Fruit fly (Drosophila melanogaster) whole organism, larva: ENCODE results near the gene CG32074.

ENCODE experiments used
- noc ChIP-seq: fragments of 200-800 bp; sonication (Bioruptor generic); optimal IDR thresholded peaks from 3 replicates; lab custom pipeline; 2019; ENCODE audit warnings: missing biosample characterization, mild to moderate bottlenecking, missing genetic modification characterization, moderate library complexity

Gene CG32074

DNA sequence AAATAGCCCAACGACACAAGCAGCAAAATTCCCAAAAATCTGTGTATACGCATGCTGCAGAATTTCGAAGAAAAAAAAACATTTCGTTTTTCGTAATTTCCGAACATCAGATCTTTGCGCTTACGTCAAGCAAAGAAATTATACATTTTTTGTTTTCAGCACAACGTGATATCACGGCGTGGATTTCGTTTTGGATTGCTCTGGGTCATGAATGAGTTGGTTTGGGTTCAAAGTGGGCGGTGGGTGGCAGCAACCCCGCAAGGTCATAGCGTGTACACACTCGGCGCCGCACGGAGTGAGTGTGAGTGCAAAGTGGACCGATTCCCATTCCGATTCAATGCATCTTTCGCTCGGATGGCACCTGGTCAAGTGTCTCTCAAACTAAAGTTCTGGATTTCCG is 7.3 kb downstream of the CG32074 start:
- TF ChIP-seq noc (tag; lab: Kevin White, UChicago): no peak

DNA sequence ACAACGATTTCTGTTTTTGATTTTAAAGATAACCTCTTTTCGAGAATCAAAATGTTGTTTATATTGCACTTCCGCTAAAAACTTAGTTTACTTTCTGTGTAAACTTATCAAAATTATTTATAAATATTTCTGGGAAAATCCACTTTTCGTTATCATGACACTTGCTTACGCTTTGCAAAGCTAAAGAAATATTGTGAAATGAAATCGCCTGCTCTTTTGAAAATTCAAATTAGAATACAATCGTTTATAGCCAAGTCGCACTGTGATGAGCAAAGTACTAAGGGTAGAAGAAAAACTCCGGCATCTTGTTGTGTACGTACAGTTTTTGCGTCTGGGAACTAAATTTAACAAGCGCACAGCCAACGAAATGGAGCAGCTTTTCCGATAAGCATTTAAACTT is 7.7 kb downstream of the CG32074 start:
- TF ChIP-seq noc (tag; lab: Kevin White, UChicago): no peak

DNA sequence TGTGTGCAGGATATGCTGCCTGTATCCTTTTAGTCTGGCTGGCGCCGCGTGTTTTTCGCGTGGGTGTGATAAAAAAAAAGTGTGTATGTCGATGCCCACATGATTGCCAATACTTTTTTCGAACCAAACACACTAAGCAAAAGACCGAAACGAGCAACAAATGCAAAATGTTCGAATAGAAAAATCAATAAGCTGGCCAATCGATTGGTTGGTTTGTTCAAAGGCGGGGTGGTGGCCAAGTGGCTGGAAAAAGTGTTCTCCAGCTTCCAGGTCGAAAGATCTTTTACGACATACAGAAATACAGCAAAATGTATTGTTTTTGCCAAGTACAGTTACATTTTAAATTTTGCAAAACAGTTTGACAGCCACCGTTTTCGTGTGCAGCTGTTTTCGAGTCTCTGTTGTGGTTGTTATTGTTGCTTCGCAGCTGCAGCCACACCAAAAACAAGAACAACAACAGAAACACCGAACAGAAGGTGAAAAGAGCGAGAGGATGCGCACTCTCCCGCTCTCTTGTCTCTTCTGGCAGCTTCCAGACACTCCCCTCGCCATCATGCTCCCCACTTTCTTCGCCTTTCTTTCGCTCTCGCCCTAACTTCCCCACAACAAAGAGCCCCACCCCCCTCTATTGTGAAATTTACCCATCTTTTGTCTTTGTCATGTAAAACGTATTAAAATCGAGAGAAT is 8.4 kb downstream of the CG32074 start:
- TF ChIP-seq noc (tag; lab: Kevin White, UChicago): no peak

DNA sequence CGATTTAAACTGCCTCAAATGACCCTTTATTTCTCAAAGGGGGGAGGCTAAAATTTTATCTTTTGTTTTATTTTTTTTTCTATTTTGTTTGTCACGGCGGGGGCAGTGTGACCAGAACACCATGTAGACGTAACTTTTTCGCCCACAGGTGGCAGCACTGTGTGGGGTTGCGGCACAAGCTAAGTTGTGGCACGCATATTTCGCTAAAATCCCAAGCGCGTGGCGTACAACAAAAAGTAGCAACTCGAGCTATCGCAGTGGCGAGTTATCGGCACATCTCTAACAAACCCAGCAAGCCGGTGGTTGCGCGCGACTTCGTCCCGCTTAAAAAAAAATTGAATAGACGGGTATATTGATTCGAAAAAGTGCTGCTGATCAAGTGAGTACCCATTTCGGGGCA is 9.0 kb downstream of the CG32074 start, which contains the start of the genes Ufd1 and NaPi-III:
Ufd1 (minus strand) TSS at position 129 of the 400 bp plus-strand sequence.
NaPi-III (plus strand) TSS at position 261 of the 400 bp plus-strand sequence.
- TF ChIP-seq noc (tag; lab: Kevin White, UChicago): peak; percentile 22

DNA sequence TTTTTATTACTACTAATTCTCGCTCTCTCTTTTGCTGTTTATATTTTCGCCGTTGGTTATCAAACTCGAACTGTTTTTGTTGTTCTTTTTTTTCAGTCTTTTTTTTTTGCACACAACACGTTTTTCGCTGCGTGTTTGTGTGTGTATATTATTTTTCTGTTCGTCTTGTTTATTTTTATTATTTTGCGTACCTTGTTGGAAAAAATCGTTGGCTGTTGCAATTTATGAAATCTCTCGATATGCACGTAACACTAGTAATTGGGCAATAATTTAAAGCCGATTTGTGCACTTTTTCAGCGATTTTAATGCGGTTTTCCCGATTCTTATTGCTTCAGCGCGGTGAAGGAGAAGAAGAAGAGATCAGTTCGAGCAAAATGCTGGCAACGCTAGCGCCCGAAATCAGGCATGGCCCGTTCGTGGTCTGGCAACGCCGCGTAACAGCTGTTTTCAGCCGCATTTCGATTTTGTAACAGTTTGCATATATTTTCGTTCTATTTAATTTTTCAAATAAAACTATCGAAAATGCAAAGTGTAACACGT is 11.6 kb downstream of the CG32074 start, which contains the start of the genes FoxK and mRpL2:
FoxK (minus strand) TSS at position 365 of the 540 bp plus-strand sequence.
mRpL2 (plus strand) TSS at position 429 of the 540 bp plus-strand sequence.
- peak; percentile 13 for TF ChIP-seq noc (tag; lab: Kevin White, UChicago)

DNA sequence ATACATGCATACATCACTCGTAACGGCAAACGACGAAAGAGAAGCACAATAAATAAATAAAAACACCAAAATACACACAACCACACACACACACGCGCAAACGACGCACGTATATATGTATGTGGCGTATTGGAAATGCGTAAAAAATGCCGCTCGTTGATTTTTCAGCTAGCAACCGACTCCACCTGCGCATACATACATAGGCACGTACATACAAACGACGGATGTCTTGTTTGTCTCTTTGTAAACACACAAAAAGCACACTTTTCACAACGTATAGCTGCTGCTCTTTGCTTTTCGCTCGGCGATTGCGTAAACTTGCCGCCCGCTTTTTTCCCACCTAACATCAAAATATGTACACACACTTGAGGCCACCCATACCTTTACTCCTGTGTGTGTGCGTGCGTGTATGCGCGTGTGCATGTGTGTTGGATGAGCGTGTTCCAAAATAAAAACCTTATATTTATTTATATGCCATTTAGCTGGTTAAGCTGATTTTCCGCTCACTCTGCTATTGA is 12.2 kb downstream of the CG32074 start:
- peak; percentile 8 for TF ChIP-seq noc (tag; lab: Kevin White, UChicago)

DNA sequence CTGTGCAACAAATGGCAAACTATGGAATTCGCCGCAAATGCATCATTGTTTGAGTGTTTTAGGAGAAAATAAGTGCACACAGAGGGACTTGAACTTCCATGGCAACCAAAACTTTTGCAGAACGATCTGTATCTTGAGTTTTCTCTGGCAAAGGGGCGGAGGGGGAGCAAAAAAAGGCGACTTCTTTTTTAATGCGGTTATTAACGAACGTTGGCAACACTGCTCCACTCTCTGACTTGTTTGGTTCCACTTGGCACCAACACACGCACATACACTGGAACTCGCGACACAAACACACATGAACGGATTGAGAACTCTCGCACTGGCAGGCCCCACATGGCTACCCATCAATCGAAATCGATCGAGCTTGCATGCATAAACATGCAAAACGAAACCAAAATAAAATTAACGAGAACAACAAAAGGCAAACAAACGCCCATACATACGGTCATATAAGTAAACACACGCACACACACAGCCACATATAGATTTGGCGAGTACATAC is 12.7 kb downstream of the CG32074 start:
- no peak for TF ChIP-seq noc (tag; lab: Kevin White, UChicago)

DNA sequence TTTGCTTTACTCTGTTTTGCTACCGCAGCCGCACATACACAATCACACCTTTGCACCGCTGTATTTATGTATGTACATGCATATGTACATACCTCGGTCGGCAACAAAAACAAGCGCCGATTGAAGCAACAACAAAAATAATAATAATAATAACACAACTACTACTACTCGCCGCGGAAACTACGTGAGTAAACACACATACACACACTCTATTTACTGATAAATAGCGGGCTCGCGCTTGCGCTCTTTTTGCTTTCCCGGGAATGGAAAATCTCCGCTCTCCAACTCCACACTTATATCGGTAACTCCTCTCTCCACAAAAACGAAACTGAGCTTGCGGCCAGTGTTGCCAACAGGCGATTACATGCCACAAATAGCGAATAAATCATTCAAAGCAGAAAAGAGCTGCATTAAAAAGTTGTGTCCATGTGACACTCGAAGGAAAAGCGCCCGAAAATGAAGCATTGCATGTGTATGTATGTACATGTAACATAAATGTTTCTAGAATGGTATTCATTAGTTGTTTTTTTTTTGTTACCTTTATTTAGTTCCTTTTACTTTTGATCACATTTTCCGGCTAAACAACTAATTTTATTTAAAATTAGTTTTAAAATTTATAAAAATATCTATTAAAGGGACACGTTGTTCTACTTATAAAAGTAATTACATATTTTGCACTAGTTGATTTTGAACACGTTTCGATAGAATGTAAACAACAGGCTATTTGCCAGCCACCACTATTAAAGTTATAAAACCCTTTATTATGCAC is 13.3 kb downstream of the CG32074 start:
- TF ChIP-seq noc (tag; lab: Kevin White, UChicago): peak; percentile 38

DNA sequence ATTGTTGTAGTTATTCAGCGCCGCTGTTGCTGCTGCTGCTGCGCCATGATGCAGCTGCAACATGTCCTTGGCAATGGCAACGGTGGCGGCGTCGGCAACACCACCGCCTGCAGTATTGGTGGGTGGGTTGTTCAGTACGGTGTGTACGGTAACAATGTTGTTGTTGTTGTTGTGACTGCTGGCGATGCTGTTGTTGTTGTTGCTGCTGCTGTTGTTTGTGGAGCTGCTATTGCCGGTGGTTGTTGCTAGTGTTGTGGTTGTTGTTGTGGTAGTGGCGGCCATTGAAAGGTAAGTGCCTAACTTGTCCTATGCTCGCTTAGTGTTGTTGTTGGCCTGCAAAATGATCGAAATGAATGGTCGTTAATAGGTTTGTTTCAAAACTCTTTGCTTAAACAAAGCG is 14.4 kb downstream of the CG32074 start:
- no peak for TF ChIP-seq noc (tag; lab: Kevin White, UChicago)

DNA sequence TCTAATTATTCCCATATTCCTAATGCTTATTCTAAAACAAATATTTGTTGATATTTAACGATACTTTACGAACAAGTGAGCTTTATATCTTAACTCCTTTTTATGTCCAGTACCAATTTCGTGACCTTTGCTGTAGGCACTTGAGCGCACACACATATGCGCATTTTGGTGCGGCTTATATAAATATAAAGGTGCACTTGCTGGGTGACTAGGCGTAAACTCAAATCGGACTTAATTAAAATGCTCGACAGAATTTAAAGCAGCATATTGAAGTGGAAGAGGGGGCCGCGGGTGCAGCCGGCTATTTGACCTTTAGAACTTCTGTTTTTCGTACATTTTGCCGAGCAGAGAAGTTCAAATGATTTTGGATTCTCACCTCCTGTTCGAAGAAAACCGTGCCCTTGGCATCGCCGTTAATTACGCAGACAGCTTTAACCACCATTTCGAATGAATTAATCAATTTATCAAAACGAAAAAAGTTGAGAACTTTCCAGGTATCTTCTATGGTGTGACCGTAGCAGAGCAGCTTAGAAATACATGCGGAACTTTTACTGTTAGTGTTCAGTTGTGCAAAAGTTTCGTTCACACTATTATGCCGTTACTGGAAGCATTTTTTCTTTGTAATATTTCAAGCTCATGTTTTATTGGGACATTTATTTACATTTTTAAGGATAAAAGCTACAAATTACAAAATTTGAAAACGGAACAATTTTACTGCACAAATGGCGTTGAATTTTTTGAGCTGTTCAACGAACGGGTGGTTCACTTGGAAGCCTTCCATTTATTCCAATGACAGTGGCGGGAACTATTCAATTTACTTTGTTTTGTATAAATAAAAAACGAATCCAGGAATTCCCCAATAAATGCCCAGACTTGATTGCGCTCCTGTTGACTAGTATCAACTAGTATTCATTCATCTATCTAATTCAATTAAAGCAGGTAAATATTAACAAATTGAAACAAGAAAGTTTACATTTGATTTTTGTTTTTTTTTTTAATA is 18.6 kb downstream of the CG32074 start, which contains the start of gene Sod1:
Sod1 (minus strand) TSS at position 543 of the 1,000 bp plus-strand sequence.
- peak; percentile 44 for TF ChIP-seq noc (tag; lab: Kevin White, UChicago)

DNA sequence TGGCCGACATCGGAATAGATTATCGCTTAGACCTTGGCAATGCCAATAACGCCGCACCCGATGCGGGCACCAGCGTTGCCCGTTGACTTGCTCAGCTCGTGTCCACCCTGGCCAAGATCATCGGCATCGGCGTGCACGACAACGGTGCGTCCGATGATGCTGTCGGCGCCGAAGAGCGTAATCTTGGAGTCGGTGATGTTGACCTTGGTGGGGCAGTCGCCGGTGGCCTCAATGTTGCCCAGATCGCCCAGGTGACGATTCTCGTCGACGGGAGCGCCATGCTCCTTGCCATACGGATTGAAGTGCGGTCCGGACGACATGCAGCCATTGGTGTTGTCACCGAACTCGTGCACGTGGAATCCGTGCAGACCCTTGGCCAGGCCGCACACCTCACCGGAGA is 19.7 kb downstream of the CG32074 start:
- no peak for TF ChIP-seq noc (tag; lab: Kevin White, UChicago)

DNA sequence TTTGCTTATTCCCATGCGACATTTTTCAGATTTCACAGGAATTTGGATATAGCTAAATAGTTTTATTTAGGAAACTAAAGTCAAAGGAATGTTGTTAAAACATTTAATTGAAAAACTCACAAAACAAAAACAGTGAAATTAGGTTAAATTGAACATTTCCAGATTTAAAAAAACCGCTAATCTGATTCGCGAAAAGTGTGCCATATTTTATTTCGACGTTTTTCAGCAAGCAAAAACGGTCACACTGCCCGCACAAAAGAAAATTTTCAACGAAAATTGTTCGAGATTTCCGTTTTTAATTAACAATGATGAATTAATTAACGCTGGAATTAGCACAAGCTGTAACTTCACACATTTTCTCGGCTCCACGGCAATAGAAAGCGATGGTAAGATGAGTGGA is 22.7 kb downstream of the CG32074 start, which contains the start of the genes CG34012 and emei:
CG34012 (minus strand) TSS at position 52 of the 400 bp plus-strand sequence.
emei (plus strand) TSS at position 237 of the 400 bp plus-strand sequence.
- no peak for TF ChIP-seq noc (tag; lab: Kevin White, UChicago)

DNA sequence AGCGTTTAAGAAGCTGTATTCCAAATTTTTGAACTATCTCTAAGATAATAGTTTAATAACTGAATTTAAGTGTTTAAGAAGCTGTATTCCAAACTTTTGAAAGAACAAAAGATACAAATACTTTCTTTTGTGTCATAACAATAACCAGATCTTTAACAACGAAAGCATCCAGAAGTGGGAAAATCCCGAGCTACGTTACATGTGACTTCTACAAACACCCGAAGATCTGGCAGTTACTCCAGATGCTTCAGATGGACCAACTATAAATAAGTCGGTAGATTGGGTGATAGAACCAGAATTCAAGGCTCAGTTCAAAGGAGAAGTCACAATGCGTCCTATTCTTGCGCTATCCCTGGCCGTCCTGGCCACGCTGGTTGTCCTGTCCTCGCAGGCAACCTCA is 24.2 kb downstream of the CG32074 start, which contains the start of gene CG12522:
CG12522 (plus strand) TSS at position 301 of the 400 bp plus-strand sequence.
- TF ChIP-seq noc (tag; lab: Kevin White, UChicago): no peak

DNA sequence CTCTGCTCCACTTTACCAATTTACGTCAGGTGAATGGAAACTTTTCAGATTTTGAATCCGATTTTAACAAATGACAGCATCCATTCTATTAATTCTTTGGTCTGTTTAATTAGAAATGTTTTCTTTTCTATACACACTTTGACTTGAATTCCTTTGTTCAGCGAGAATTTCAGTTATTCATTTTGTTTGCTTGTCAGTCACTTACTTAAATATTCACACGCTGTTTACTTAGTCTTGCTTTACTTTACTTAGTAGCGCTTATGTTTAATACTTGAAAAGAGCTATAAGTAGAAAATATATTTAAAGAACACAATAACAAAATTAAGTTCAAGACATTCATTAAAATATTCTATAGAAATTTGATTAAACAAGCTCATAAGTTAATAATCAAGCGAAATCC is 24.7 kb downstream of the CG32074 start, which contains the start of gene CG32073:
CG32073 (minus strand) TSS at position 151 of the 400 bp plus-strand sequence.
- TF ChIP-seq noc (tag; lab: Kevin White, UChicago): no peak
